Worm (Caenorhabditis elegans) whole organism, early embryonic: Measurements from ENCODE around the gene mrpl-2.

ENCODE experiments used
- hmbx-1 ChIP-seq: sonication (generic microtip); optimal IDR thresholded peaks from 2 replicates; lab custom pipeline; 2016; ENCODE audit warnings: mild to moderate bottlenecking, missing genetic modification characterization, missing compliant biosample characterization
- pes-1 ChIP-seq: fragments of 200-800 bp; sonication (Bioruptor generic); IDR thresholded peaks from 2 replicates; pipeline ENCODE4 v1.3.6; 2022; ENCODE audit warnings: missing genetic modification reagents, missing genetic modification characterization, missing compliant biosample characterization

ce11 chrIV:756421-756820 is 16.6 kb upstream of the mrpl-2 start, which contains the start of gene srt-23:
- TF ChIP-seq hmbx-1 (tag; lab: Kevin White, UChicago) (no peak), pes-1 (GFP tag; lab: Robert Waterston, UW) (no peak)
